Worm (Caenorhabditis elegans): ENCODE measurements around the gene gst-7.
"Not testable (repeated sequence)": the region's sequence is repeated elsewhere in the genome, so short reads cannot be mapped to it uniquely, and the experiment has no call there.

The gst-7 gene

DNA sequence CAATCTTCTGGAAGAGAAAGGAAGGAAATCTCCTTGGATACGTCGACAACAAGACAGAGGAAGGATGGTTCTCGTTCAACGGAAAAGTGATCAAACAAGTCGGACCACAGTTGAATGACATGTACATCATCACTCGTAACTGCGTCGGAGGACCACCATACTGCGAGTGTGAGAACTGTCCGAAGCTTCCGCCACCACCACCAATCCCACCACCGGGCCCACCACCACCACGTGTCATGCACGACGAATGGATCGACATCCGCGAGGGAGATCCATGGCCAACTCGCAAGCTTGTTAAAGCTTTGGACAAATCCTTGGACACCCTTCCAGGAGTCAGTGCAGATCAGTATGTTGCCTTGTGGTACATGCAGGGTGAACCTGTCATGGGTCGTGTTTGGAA, 49.4 kb downstream of the gst-7 start:
- no peak for TF ChIP-seq nfya-1 (tag; optimal IDR thresholded peaks at IDR 0.05; ENCODE audit: insufficient read depth)
- TF ChIP-seq pqm-1 (tag; optimal IDR thresholded peaks at IDR 0.05): no peak
- TF ChIP-seq fkh-2 (tag; optimal IDR thresholded peaks at IDR 0.05): no peak
- TF ChIP-seq nhr-28 (tag; optimal IDR thresholded peaks at IDR 0.05): no peak
- TF ChIP-seq nhr-43 (tag; optimal IDR thresholded peaks at IDR 0.05; ENCODE audit: poor library complexity, severe bottlenecking): no peak
- no peak for TF ChIP-seq jun-1 (tag; optimal IDR thresholded peaks at IDR 0.05)
- TF ChIP-seq aly-2 (tag; optimal IDR thresholded peaks at IDR 0.05): no peak
- TF ChIP-seq nhr-12 (tag; optimal IDR thresholded peaks at IDR 0.05): no peak
- no peak for TF ChIP-seq lin-15B (tag; optimal IDR thresholded peaks at IDR 0.05)
- TF ChIP-seq elt-1 (tag; optimal IDR thresholded peaks at IDR 0.05): no peak
- TF ChIP-seq hmg-11 (tag; optimal IDR thresholded peaks at IDR 0.05): no peak
- TF ChIP-seq pha-4 (tag; optimal IDR thresholded peaks at IDR 0.05): no peak
- TF ChIP-seq ceh-82 (tag; optimal IDR thresholded peaks at IDR 0.05): no peak
- no peak for TF ChIP-seq daf-12 (tag; optimal IDR thresholded peaks at IDR 0.05)
- no peak for TF ChIP-seq nhr-67 (tag; optimal IDR thresholded peaks at IDR 0.05)
- TF ChIP-seq mml-1 (tag; optimal IDR thresholded peaks at IDR 0.05): no peak
- no peak for TF ChIP-seq ztf-4 (tag; optimal IDR thresholded peaks at IDR 0.05)
- no peak for TF ChIP-seq elt-2 (tag; optimal IDR thresholded peaks at IDR 0.05)
- TF ChIP-seq egl-27 (tag; optimal IDR thresholded peaks at IDR 0.05): no peak

DNA sequence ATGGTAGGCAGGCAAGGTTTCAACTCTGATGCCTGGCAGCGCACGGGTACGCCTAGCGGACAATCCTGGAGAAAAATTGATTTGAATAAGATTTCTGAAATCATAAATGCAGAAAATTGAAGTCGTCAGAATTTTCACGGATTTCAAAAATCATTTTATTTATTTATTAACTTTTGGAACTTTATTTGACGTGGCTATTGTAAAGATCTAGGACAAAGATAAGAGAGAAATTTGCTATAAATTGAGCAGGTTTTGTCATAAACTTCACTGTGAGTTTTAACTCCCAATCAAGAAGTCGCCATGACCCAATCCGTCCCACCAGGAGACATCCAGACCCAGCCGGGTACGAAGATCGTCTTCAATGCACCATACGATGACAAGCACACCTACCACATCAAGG, 50.9 kb downstream of the gst-7 start, which contains the start of gene msp-152:
Gene msp-152 (plus strand): TSS at position 301 of the 400 bp plus-strand sequence.
- TF ChIP-seq nhr-25 (tag; optimal IDR thresholded peaks at IDR 0.05); nhr-76 (tag; optimal IDR thresholded peaks at IDR 0.05); ama-1 (optimal IDR thresholded peaks at IDR 0.05): not testable (repeated sequence)
